Worm (Caenorhabditis elegans): Measurements from ENCODE around the gene ant-1.3.

Gene ant-1.3

ce11 chrIV:9709205-9709604 lies at the start of gene ant-1.3:
Gene ant-1.3, minus strand, starts transcription at chrIV:9709305.
- TF ChIP-seq rnt-1 (tag; optimal IDR thresholded peaks at IDR 0.05) = no peak
- no peak for TF ChIP-seq mab-9 (GFP tag; IDR thresholded peaks at IDR 0.05)
- TF ChIP-seq blmp-1 (tag; optimal IDR thresholded peaks at IDR 0.05) = no peak
- TF ChIP-seq lsy-2 (tag; optimal IDR thresholded peaks at IDR 0.05) = no peak
- TF ChIP-seq pax-3 (tag; optimal IDR thresholded peaks at IDR 0.05) = no peak
- TF ChIP-seq elt-2 (tag; optimal IDR thresholded peaks at IDR 0.05) = no peak
- no peak for TF ChIP-seq ceh-88 (GFP tag; IDR thresholded peaks at IDR 0.05)

- no peak for TF ChIP-seq unc-62 (GFP tag; optimal IDR thresholded peaks at IDR 0.05)
- no peak for TF ChIP-seq sox-4 (tag; optimal IDR thresholded peaks at IDR 0.05)
- no peak for TF ChIP-seq blmp-1 (tag; optimal IDR thresholded peaks at IDR 0.05)
- no peak for TF ChIP-seq sup-37 (GFP tag; optimal IDR thresholded peaks at IDR 0.05)
- TF ChIP-seq C16A3.4 (tag; optimal IDR thresholded peaks at IDR 0.05) = no peak
- TF ChIP-seq nhr-71 (tag; optimal IDR thresholded peaks at IDR 0.05) = no peak
- TF ChIP-seq nhr-28 (tag; optimal IDR thresholded peaks at IDR 0.05) = no peak
- TF ChIP-seq hlh-4 (tag; optimal IDR thresholded peaks at IDR 0.05) = no peak
- TF ChIP-seq C04F5.9 (tag; optimal IDR thresholded peaks at IDR 0.05) = no peak
- TF ChIP-seq unc-130 (tag; optimal IDR thresholded peaks at IDR 0.05) = no peak
- TF ChIP-seq ceh-8 (GFP tag; optimal IDR thresholded peaks at IDR 0.05) = no peak
- TF ChIP-seq fkh-4 (tag; optimal IDR thresholded peaks at IDR 0.05; ENCODE audit: borderline replicate concordance) = no peak
- no peak for TF ChIP-seq vab-15 (tag; optimal IDR thresholded peaks at IDR 0.05)
- no peak for TF ChIP-seq efl-3 (GFP tag; optimal IDR thresholded peaks at IDR 0.05)
- TF ChIP-seq mef-2 (tag; optimal IDR thresholded peaks at IDR 0.05) = no peak
- TF ChIP-seq lsy-2 (tag; optimal IDR thresholded peaks at IDR 0.05) = no peak
- no peak for TF ChIP-seq jun-1 (tag; optimal IDR thresholded peaks at IDR 0.05)
- no peak for TF ChIP-seq sptf-1 (tag; optimal IDR thresholded peaks at IDR 0.05)
- TF ChIP-seq nhr-76 (tag; optimal IDR thresholded peaks at IDR 0.05) = no peak
Measured at ce11 chrIV:9757425-9757740, 48.3 kb upstream of the ant-1.3 start, which contains the start of gene nhr-97. Gene nhr-97, plus strand, starts transcription at chrIV:9757641.

- TF ChIP-seq hlh-4 (tag; optimal IDR thresholded peaks at IDR 0.05) (no peak), sptf-1 (tag; optimal IDR thresholded peaks at IDR 0.05) (no peak), unc-30 (tag; optimal IDR thresholded peaks at IDR 0.05) (no peak), ets-5 (GFP tag; IDR thresholded peaks at IDR 0.05) (no peak), mef-2 (tag; optimal IDR thresholded peaks at IDR 0.05) (no peak), ztf-4 (tag; optimal IDR thresholded peaks at IDR 0.05) (peak; percentile 41), nhr-237 (tag; optimal IDR thresholded peaks at IDR 0.05) (no peak), isw-1 (GFP tag; IDR thresholded peaks at IDR 0.05) (no peak), nhr-28 (tag; optimal IDR thresholded peaks at IDR 0.05) (no peak), fos-1 (tag; optimal IDR thresholded peaks at IDR 0.05) (no peak), egl-13 (tag; optimal IDR thresholded peaks at IDR 0.05) (no peak), nhr-90 (tag; optimal IDR thresholded peaks at IDR 0.05; ENCODE audit: poor library complexity) (peak; percentile 60), nhr-11 (tag; optimal IDR thresholded peaks at IDR 0.05) (no peak), hlh-17 (GFP tag; optimal IDR thresholded peaks at IDR 0.05; ENCODE audit: borderline replicate concordance) (no peak), jun-1 (tag; optimal IDR thresholded peaks at IDR 0.05) (no peak), tlp-1 (tag; optimal IDR thresholded peaks at IDR 0.05) (no peak), ceh-88 (GFP tag; IDR thresholded peaks at IDR 0.05) (no peak), skn-1 (tag; optimal IDR thresholded peaks at IDR 0.05) (no peak), ama-1 (optimal IDR thresholded peaks at IDR 0.05) (no peak), vab-15 (tag; optimal IDR thresholded peaks at IDR 0.05) (no peak), mep-1 (tag; optimal IDR thresholded peaks at IDR 0.05) (peak; percentile 43), xbp-1 (tag; optimal IDR thresholded peaks at IDR 0.05) (peak; percentile 21), irx-1 (tag; optimal IDR thresholded peaks at IDR 0.05) (peak; percentile 0), swsn-7 (tag; optimal IDR thresholded peaks at IDR 0.05) (peak; percentile 22), dsc-1 (tag; optimal IDR thresholded peaks at IDR 0.05) (peak; percentile 57), mdl-1 (tag; optimal IDR thresholded peaks at IDR 0.05) (peak in 1 of 2 experiments; percentile 19), dpl-1 (GFP tag; optimal IDR thresholded peaks at IDR 0.05) (peak in 2 of 3 experiments; percentile 2 to 17), grh-1 (GFP tag; IDR thresholded peaks at IDR 0.05) (no peak), lsy-2 (tag; optimal IDR thresholded peaks at IDR 0.05) (peak; percentile 29 to 57), ceh-90 (tag; optimal IDR thresholded peaks at IDR 0.05) (no peak), ceh-82 (tag; optimal IDR thresholded peaks at IDR 0.05) (no peak), unc-62 (GFP tag; optimal IDR thresholded peaks at IDR 0.05) (no peak), lin-13 (GFP tag; optimal IDR thresholded peaks at IDR 0.05) (no peak), F16B12.6 (tag; optimal IDR thresholded peaks at IDR 0.05) (no peak)
Measured at ce11 chrIV:9756647-9757424, 47.7 kb upstream of the ant-1.3 start.
